Worm (Caenorhabditis elegans) whole organism, L3 larva: ENCODE data around the gene rbg-3.

Experiments
- R02D3.7 ChIP-seq: fragments of 150-350 bp; optimal IDR thresholded peaks from 2 replicates; lab custom pipeline; 2014; ENCODE audit warnings: missing biosample characterization, missing genetic modification characterization
- aly-2 ChIP-seq: fragments of 150-350 bp; optimal IDR thresholded peaks from 2 replicates; lab custom pipeline; 2014; ENCODE audit warnings: missing biosample characterization, missing genetic modification characterization
- ceh-16 ChIP-seq: sonication (generic microtip); optimal IDR thresholded peaks from 2 replicates; lab custom pipeline; 2017; ENCODE audit warnings: missing biosample characterization, missing genetic modification characterization
- ceh-28 ChIP-seq: fragments of 150-350 bp; optimal IDR thresholded peaks from 2 replicates; lab custom pipeline; 2014; ENCODE audit warnings: missing biosample characterization, missing genetic modification reagents, missing genetic modification characterization
- ceh-82 ChIP-seq: fragments of 150-350 bp; optimal IDR thresholded peaks from 2 replicates; lab custom pipeline; 2014; ENCODE audit warnings: missing biosample characterization, missing genetic modification characterization
- ceh-9 ChIP-seq: sonication (generic microtip); optimal IDR thresholded peaks from 2 replicates; lab custom pipeline; 2018; ENCODE audit warnings: missing biosample characterization, missing genetic modification characterization
- daf-12 ChIP-seq: fragments of 150-350 bp; optimal IDR thresholded peaks from 2 replicates; lab custom pipeline; 2014; ENCODE audit warnings: missing biosample characterization, missing genetic modification reagents, missing genetic modification characterization
- egl-27 ChIP-seq: sonication (generic microtip); optimal IDR thresholded peaks from 4 replicates; lab custom pipeline; 2017; ENCODE audit warnings: missing biosample characterization, missing genetic modification reagents, missing genetic modification characterization
- egl-5 ChIP-seq: fragments of 150-350 bp; optimal IDR thresholded peaks from 2 replicates; lab custom pipeline; 2017; ENCODE audit warnings: missing biosample characterization, missing genetic modification reagents, missing genetic modification characterization, inconsistent platforms
- elt-1 ChIP-seq: fragments of 150-350 bp; optimal IDR thresholded peaks from 2 replicates; lab custom pipeline; 2014; ENCODE audit warnings: missing biosample characterization, missing genetic modification characterization
- elt-3 ChIP-seq, 3 experiments: fragments of 150-350 bp in 1 of 3; sonication (generic microtip) in 2 of 3; optimal IDR thresholded peaks; 2 replicates in 2 of 3; 4 replicates in 1 of 3; lab custom pipeline; 2014 to 2017; ENCODE audit warnings: missing biosample characterization in 3 of 3, missing genetic modification characterization in 3 of 3
- fkh-10 ChIP-seq: sonication (generic microtip); optimal IDR thresholded peaks from 2 replicates; lab custom pipeline; 2017; ENCODE audit warnings: missing biosample characterization, missing genetic modification reagents, missing genetic modification characterization
- fos-1 ChIP-seq: fragments of 150-350 bp; optimal IDR thresholded peaks from 2 replicates; lab custom pipeline; 2014; ENCODE audit warnings: missing biosample characterization, missing genetic modification characterization
- hmg-11 ChIP-seq: sonication (generic microtip); optimal IDR thresholded peaks from 2 replicates; lab custom pipeline; 2016; ENCODE audit warnings: missing genetic modification characterization, missing compliant biosample characterization
- jun-1 ChIP-seq: fragments of 150-350 bp; optimal IDR thresholded peaks from 2 replicates; lab custom pipeline; 2014; ENCODE audit warnings: missing biosample characterization, missing genetic modification reagents, missing genetic modification characterization
- lin-39 ChIP-seq: fragments of 150-350 bp; optimal IDR thresholded peaks from 2 replicates; lab custom pipeline; 2018; ENCODE audit warnings: missing biosample characterization, missing genetic modification reagents, missing genetic modification characterization
- mdl-1 ChIP-seq: fragments of 150-350 bp; optimal IDR thresholded peaks from 2 replicates; lab custom pipeline; 2014; ENCODE audit warnings: missing biosample characterization, missing genetic modification characterization
- mml-1 ChIP-seq: fragments of 150-350 bp; sonication (generic microtip); optimal IDR thresholded peaks from 3 replicates; lab custom pipeline; 2014; ENCODE audit warnings: missing biosample characterization, missing genetic modification characterization
- nfya-1 ChIP-seq: sonication (generic microtip); optimal IDR thresholded peaks from 2 replicates; lab custom pipeline; 2017; ENCODE audit warnings: missing genetic modification characterization, mild to moderate bottlenecking, missing compliant biosample characterization, antibody characterized with exemption, moderate library complexity; ENCODE audit not compliant: insufficient read depth
- nhr-11 ChIP-seq: fragments of 150-350 bp; optimal IDR thresholded peaks from 2 replicates; lab custom pipeline; 2014; ENCODE audit warnings: missing biosample characterization, missing genetic modification characterization
- nhr-12 ChIP-seq: fragments of 150-350 bp; optimal IDR thresholded peaks from 2 replicates; lab custom pipeline; 2014; ENCODE audit warnings: missing biosample characterization, missing genetic modification characterization
- nhr-23 ChIP-seq: fragments of 150-350 bp; optimal IDR thresholded peaks from 2 replicates; lab custom pipeline; 2014; ENCODE audit warnings: missing biosample characterization, missing genetic modification reagents, missing genetic modification characterization
- nhr-237 ChIP-seq: fragments of 150-350 bp; optimal IDR thresholded peaks from 2 replicates; lab custom pipeline; 2014; ENCODE audit warnings: missing biosample characterization, missing genetic modification characterization
- nhr-25 ChIP-seq: sonication (generic microtip); optimal IDR thresholded peaks from 2 replicates; lab custom pipeline; 2017; ENCODE audit warnings: missing biosample characterization, missing genetic modification characterization
- nhr-28 ChIP-seq: fragments of 150-350 bp; optimal IDR thresholded peaks from 2 replicates; lab custom pipeline; 2014; ENCODE audit warnings: missing biosample characterization, missing genetic modification characterization
- nhr-43 ChIP-seq: sonication (generic microtip); optimal IDR thresholded peaks from 2 replicates; lab custom pipeline; 2016; ENCODE audit warnings: mild to moderate bottlenecking, missing genetic modification characterization, missing compliant biosample characterization; ENCODE audit not compliant: poor library complexity, severe bottlenecking
- nhr-67 ChIP-seq: fragments of 150-350 bp; optimal IDR thresholded peaks from 2 replicates; lab custom pipeline; 2014; ENCODE audit warnings: missing biosample characterization, missing genetic modification characterization
- nhr-76 ChIP-seq: fragments of 150-350 bp; sonication (generic microtip); optimal IDR thresholded peaks from 5 replicates; lab custom pipeline; 2014; ENCODE audit warnings: missing biosample characterization, missing genetic modification characterization
- nhr-77 ChIP-seq: fragments of 150-350 bp; optimal IDR thresholded peaks from 2 replicates; lab custom pipeline; 2014; ENCODE audit warnings: missing biosample characterization, missing genetic modification characterization
- pha-4 ChIP-seq: fragments of 150-350 bp; optimal IDR thresholded peaks from 2 replicates; lab custom pipeline; 2014; ENCODE audit warnings: missing biosample characterization, missing genetic modification reagents, missing genetic modification characterization
- pqm-1 ChIP-seq: fragments of 150-350 bp; optimal IDR thresholded peaks from 2 replicates; lab custom pipeline; 2017; ENCODE audit warnings: missing biosample characterization, missing genetic modification characterization, inconsistent platforms
- sea-2 ChIP-seq: fragments of 150-350 bp; sonication (generic microtip); optimal IDR thresholded peaks from 4 replicates; lab custom pipeline; 2014; ENCODE audit warnings: missing biosample characterization, missing genetic modification reagents, missing genetic modification characterization
- snpc-4 ChIP-seq: fragments of 150-350 bp; optimal IDR thresholded peaks from 2 replicates; lab custom pipeline; 2014; ENCODE audit warnings: missing biosample characterization, missing genetic modification characterization
- tbx-2 ChIP-seq: sonication (generic microtip); optimal IDR thresholded peaks from 2 replicates; lab custom pipeline; 2016; ENCODE audit warnings: mild to moderate bottlenecking, missing genetic modification characterization, missing compliant biosample characterization
- unc-39 ChIP-seq: sonication (generic microtip); optimal IDR thresholded peaks from 4 replicates; lab custom pipeline; 2017; ENCODE audit warnings: missing biosample characterization, missing genetic modification characterization
- unc-62 ChIP-seq: fragments of 150-350 bp; sonication (generic microtip); optimal IDR thresholded peaks from 4 replicates; lab custom pipeline; 2014; ENCODE audit warnings: missing biosample characterization, missing genetic modification reagents, missing genetic modification characterization
- zag-1 ChIP-seq: fragments of 150-350 bp; optimal IDR thresholded peaks from 2 replicates; lab custom pipeline; 2014; ENCODE audit warnings: missing biosample characterization, missing genetic modification characterization
- ztf-11 ChIP-seq: fragments of 150-350 bp; optimal IDR thresholded peaks from 2 replicates; lab custom pipeline; 2014; ENCODE audit warnings: missing biosample characterization, missing genetic modification characterization
- ztf-4 ChIP-seq: fragments of 150-350 bp; optimal IDR thresholded peaks from 2 replicates; lab custom pipeline; 2014; ENCODE audit warnings: missing biosample characterization, missing genetic modification characterization

The rbg-3 gene

DNA sequence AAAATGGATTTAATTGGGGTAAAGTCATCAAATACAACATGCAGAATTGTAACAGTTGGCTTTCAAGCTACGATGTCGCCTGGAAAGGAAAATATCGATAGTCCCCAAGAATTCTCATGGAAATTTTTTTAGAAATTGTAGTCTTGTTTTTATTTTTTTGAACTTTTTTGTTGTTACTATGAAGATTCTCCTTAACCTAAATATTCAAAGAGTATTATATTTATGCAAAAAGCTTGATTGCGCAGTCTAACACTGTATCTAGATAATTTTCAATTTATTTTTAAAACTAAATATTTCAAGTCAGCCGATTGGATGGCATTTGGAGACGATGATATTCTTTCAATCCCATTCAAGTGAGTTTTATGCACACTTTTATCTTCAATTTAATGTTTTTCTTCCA, 49.0 kb upstream of the rbg-3 start, which contains the start of gene pgap-2:
Gene pgap-2, plus strand, starts transcription at position 301 of the 400 bp plus-strand sequence.
- TF ChIP-seq nhr-76 (tag; lab: Kevin White, UChicago) (no peak), mml-1 (no peak), egl-27 (tag; lab: Kevin White, UChicago) (no peak), nhr-11 (no peak), fos-1 (tag; lab: Kevin White, UChicago) (no peak), ztf-11 (tag; lab: Kevin White, UChicago) (no peak), hmg-11 (tag; lab: Kevin White, UChicago) (no peak), snpc-4 (no peak)

DNA sequence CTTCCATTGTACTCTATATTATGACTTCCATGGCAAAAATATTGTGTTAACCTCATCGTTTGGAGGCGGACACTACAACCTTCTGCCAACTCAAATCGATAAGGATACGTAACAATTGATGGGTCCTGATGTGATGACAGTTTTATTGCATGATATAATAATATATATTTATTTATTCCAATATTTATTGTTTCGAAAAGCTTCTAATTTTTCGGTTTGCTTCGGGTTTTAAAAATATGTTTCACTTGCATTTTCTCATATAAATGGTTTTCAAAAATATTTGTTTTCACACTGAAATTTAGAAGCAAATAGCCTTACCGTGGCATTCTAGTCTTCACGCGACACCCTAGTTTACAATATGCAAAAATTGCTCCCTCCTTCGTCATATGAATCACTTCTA, 47.5 kb upstream of the rbg-3 start, which contains the start of gene T04A8.13:
Gene T04A8.13, plus strand, starts transcription at position 301 of the 400 bp plus-strand sequence.
- TF ChIP-seq nhr-76 (tag; lab: Kevin White, UChicago) (no peak), nhr-25 (tag; lab: Kevin White, UChicago) (no peak), pha-4 (no peak), ceh-9 (tag; lab: Kevin White, UChicago) (no peak), snpc-4 (no peak), daf-12 (tag; lab: Kevin White, UChicago) (no peak), egl-27 (tag; lab: Kevin White, UChicago) (no peak), aly-2 (no peak), egl-5 (tag; lab: Kevin White, UChicago) (no peak), R02D3.7 (tag; lab: Kevin White, UChicago) (no peak), fos-1 (tag; lab: Kevin White, UChicago) (no peak), sea-2 (GFP tag; lab: Kevin White, UChicago) (no peak), nhr-12 (tag; lab: Kevin White, UChicago) (no peak), nhr-237 (no peak), ceh-16 (tag; lab: Kevin White, UChicago) (no peak), elt-3 (tag; optimal IDR thresholded peaks at IDR 0.05; lab: Kevin White, UChicago) (no peak)

DNA sequence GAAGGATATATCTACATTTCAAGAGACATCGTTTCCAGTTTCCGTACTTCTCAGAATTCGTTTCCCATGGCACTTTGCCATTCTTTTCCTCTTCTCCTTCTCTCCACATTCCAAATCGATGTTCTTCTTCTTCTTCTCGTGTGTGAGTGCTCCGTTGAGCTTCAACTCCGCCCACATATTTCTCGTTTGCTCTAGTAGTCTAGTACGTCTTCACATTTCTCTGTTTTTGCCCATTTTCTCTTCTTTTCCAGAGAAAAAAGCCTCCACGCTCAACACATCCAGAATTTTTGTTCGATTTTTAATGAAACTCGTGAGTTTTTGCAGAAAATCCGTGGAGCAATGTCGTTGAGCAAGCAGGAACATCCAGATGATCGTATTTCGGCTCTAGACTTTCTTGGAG, 45.3 kb upstream of the rbg-3 start, which contains the start of gene T04A8.18:
Gene T04A8.18, plus strand, starts transcription at position 301 of the 400 bp plus-strand sequence.
- TF ChIP-seq ztf-11 (tag; lab: Kevin White, UChicago) = no peak
- no peak for TF ChIP-seq zag-1 (tag; lab: Kevin White, UChicago)
- TF ChIP-seq nhr-12 (tag; lab: Kevin White, UChicago) = no peak
- no peak for TF ChIP-seq R02D3.7 (tag; lab: Kevin White, UChicago)
- TF ChIP-seq ceh-9 (tag; lab: Kevin White, UChicago) = no peak
- TF ChIP-seq nhr-77 (tag; lab: Kevin White, UChicago) = no peak
- no peak for TF ChIP-seq ceh-16 (tag; lab: Kevin White, UChicago)
- TF ChIP-seq nhr-28 (tag; lab: Kevin White, UChicago) = no peak
- TF ChIP-seq nhr-11 = no peak

DNA sequence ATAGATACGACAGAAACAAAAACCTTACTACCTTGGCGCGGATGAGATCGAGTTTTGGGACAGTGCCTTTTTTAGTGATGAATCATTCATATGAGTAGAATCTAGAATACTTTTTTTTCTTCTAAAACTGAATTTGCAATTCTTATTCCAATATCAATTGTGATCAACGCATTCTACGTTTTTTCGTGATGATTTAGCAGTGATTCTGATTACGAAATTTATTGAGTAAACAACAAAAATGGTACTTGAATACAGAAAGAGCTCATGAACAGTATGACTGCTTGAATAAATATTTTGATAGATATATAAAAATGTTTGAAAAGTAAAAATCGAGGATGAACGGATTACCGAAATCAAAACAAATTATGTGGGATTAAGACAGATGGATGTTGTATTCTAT, 39.1 kb upstream of the rbg-3 start, which contains the start of gene him-18:
Gene him-18, minus strand, starts transcription at position 101 of the 400 bp plus-strand sequence.
- no peak for TF ChIP-seq nhr-237
- no peak for TF ChIP-seq lin-39 (tag; lab: Kevin White, UChicago)
- no peak for TF ChIP-seq tbx-2 (tag; lab: Kevin White, UChicago)
- TF ChIP-seq nfya-1 (tag; lab: Kevin White, UChicago) = no peak
- TF ChIP-seq ceh-16 (tag; lab: Kevin White, UChicago) = no peak
- TF ChIP-seq sea-2 (GFP tag; lab: Kevin White, UChicago) = no peak
- TF ChIP-seq nhr-67 (tag; lab: Kevin White, UChicago) = no peak
- no peak for TF ChIP-seq hmg-11 (tag; lab: Kevin White, UChicago)
- TF ChIP-seq unc-62 (GFP tag; lab: Kevin White, UChicago) = no peak
- TF ChIP-seq, all 47 proteins: peak for 0

ce11 chrIII:4720620-4721227, 33.5 kb upstream of the rbg-3 start, which contains the start of gene emb-5:
emb-5 (minus strand) TSS chrIII:4720670.
- TF ChIP-seq mml-1 (no peak), nhr-11 (no peak), lin-39 (tag; lab: Kevin White, UChicago) (peak; percentile 73), nhr-12 (tag; lab: Kevin White, UChicago) (no peak), jun-1 (tag; lab: Kevin White, UChicago) (no peak), unc-39 (tag; lab: Kevin White, UChicago) (no peak), ztf-4 (no peak), unc-62 (GFP tag; lab: Kevin White, UChicago) (no peak), fkh-10 (GFP tag; lab: Kevin White, UChicago) (no peak), ceh-82 (no peak), fos-1 (tag; lab: Kevin White, UChicago) (no peak), zag-1 (tag; lab: Kevin White, UChicago) (no peak), ztf-11 (tag; lab: Kevin White, UChicago) (no peak), mdl-1 (tag; lab: Kevin White, UChicago) (no peak), nhr-43 (peak; percentile 3), nhr-23 (tag; lab: Kevin White, UChicago) (peak; percentile 53), pqm-1 (tag; lab: Kevin White, UChicago) (no peak), daf-12 (tag; lab: Kevin White, UChicago) (no peak), egl-27 (tag; lab: Kevin White, UChicago) (no peak), nhr-76 (tag; lab: Kevin White, UChicago) (no peak), elt-1 (no peak), egl-5 (tag; lab: Kevin White, UChicago) (peak; percentile 35), ceh-28 (tag; lab: Kevin White, UChicago) (no peak), elt-3 (tag; optimal IDR thresholded peaks at IDR 0.05; lab: Kevin White, UChicago) (no peak), nhr-77 (tag; lab: Kevin White, UChicago) (no peak), tbx-2 (tag; lab: Kevin White, UChicago) (no peak), sea-2 (GFP tag; lab: Kevin White, UChicago) (no peak), ceh-9 (tag; lab: Kevin White, UChicago) (no peak), nhr-67 (tag; lab: Kevin White, UChicago) (no peak), nhr-25 (tag; lab: Kevin White, UChicago) (peak; percentile 54)
